Fruit fly (Drosophila melanogaster) whole organism, embryonic: Measurements from ENCODE around the gene vito.

Experiments used
- CG10147 ChIP-seq: fragments of 200-800 bp; sonication (Bioruptor generic); optimal IDR thresholded peaks from 2 replicates; lab custom pipeline; 2019; ENCODE audit warnings: missing biosample characterization, mild to moderate bottlenecking, missing genetic modification characterization, moderate library complexity
- CG10543 ChIP-seq: fragments of 200-800 bp; sonication (Bioruptor generic); optimal IDR thresholded peaks from 3 replicates; lab custom pipeline; 2017; ENCODE audit warnings: missing biosample characterization, mild to moderate bottlenecking, missing genetic modification characterization, moderate library complexity
- CG10959 ChIP-seq: fragments of 200-800 bp; sonication (Bioruptor generic); IDR thresholded peaks from 2 replicates; pipeline ENCODE4 v1.3.6; 2022; ENCODE audit warnings: missing biosample characterization, missing genetic modification characterization
- CG11085 ChIP-seq: fragments of 200-800 bp; sonication (Bioruptor generic); IDR thresholded peaks from 2 replicates; pipeline ENCODE4 v1.3.6; 2022; ENCODE audit warnings: missing biosample characterization, missing genetic modification characterization
- CG11504 ChIP-seq: fragments of 200-800 bp; sonication (Bioruptor generic); optimal IDR thresholded peaks from 3 replicates; lab custom pipeline; 2019; ENCODE audit warnings: missing biosample characterization, mild to moderate bottlenecking, missing genetic modification characterization, moderate library complexity
- CG14965 ChIP-seq: fragments of 200-800 bp; sonication (Bioruptor generic); optimal IDR thresholded peaks from 2 replicates; lab custom pipeline; 2016; ENCODE audit warnings: missing biosample characterization, missing genetic modification characterization, borderline replicate concordance
- CG15073 ChIP-seq: fragments of 200-800 bp; sonication (Bioruptor generic); optimal IDR thresholded peaks from 2 replicates; lab custom pipeline; 2016; ENCODE audit warnings: missing biosample characterization, missing genetic modification characterization
- CG1529 ChIP-seq: fragments of 200-800 bp; sonication (Bioruptor generic); optimal IDR thresholded peaks from 3 replicates; lab custom pipeline; 2018; ENCODE audit warnings: missing biosample characterization, missing genetic modification characterization
- CG15601 ChIP-seq: fragments of 200-800 bp; sonication (Bioruptor generic); optimal IDR thresholded peaks from 3 replicates; lab custom pipeline; 2019; ENCODE audit warnings: missing biosample characterization, mild to moderate bottlenecking, missing genetic modification characterization, moderate library complexity
- CG16779 ChIP-seq: fragments of 200-800 bp; sonication (Bioruptor generic); IDR thresholded peaks from 2 replicates; pipeline ENCODE4 v1.3.6; 2022; ENCODE audit warnings: missing biosample characterization, missing genetic modification characterization
- CG17612 ChIP-seq: fragments of 200-800 bp; sonication (Bioruptor generic); IDR thresholded peaks from 2 replicates; pipeline ENCODE4 v1.3.6; 2022; ENCODE audit warnings: missing biosample characterization, missing genetic modification characterization
- CG17829 ChIP-seq: fragments of 200-800 bp; optimal IDR thresholded peaks from 2 replicates; lab custom pipeline; 2019; ENCODE audit warnings: missing biosample characterization, mild to moderate bottlenecking, missing genetic modification characterization, moderate library complexity
- CG17912 ChIP-seq: fragments of 200-800 bp; sonication (Bioruptor generic); optimal IDR thresholded peaks from 2 replicates; lab custom pipeline; 2018; ENCODE audit warnings: missing biosample characterization, mild to moderate bottlenecking, missing genetic modification characterization
- CG18476 ChIP-seq: fragments of 200-800 bp; sonication (Bioruptor generic); optimal IDR thresholded peaks from 2 replicates; lab custom pipeline; 2016; ENCODE audit warnings: missing biosample characterization, mild to moderate bottlenecking, missing genetic modification characterization
- CG18619 ChIP-seq: fragments of 200-800 bp; sonication (Bioruptor generic); optimal IDR thresholded peaks from 3 replicates; lab custom pipeline; 2017; ENCODE audit warnings: missing biosample characterization, mild to moderate bottlenecking, missing genetic modification characterization
- CG33557 ChIP-seq: fragments of 200-800 bp; sonication (Bioruptor generic); optimal IDR thresholded peaks from 2 replicates; lab custom pipeline; 2019; ENCODE audit warnings: missing biosample characterization, mild to moderate bottlenecking, missing genetic modification characterization, moderate library complexity
- CG4404 ChIP-seq: fragments of 200-800 bp; sonication (Bioruptor generic); IDR thresholded peaks from 2 replicates; pipeline ENCODE4 v1.3.6; 2022; ENCODE audit warnings: missing biosample characterization, missing genetic modification characterization
- CG4820 ChIP-seq: fragments of 200-800 bp; sonication (Bioruptor generic); optimal IDR thresholded peaks from 3 replicates; lab custom pipeline; 2016; ENCODE audit warnings: missing biosample characterization, missing genetic modification characterization
- CG6254 ChIP-seq: fragments of 200-800 bp; sonication (Bioruptor generic); optimal IDR thresholded peaks from 3 replicates; lab custom pipeline; 2017; ENCODE audit warnings: mild to moderate bottlenecking, missing biosample characterization, missing genetic modification reagents, missing genetic modification characterization
- CG6854 ChIP-seq: fragments of 200-800 bp; sonication (Bioruptor generic); optimal IDR thresholded peaks from 3 replicates; lab custom pipeline; 2017; ENCODE audit warnings: missing biosample characterization, mild to moderate bottlenecking, missing genetic modification characterization
- CG7556 ChIP-seq: fragments of 200-800 bp; sonication (Bioruptor generic); optimal IDR thresholded peaks from 2 replicates; lab custom pipeline; 2017; ENCODE audit warnings: missing biosample characterization, mild to moderate bottlenecking, missing genetic modification characterization
- CG8290 ChIP-seq, 3 experiments: fragments of 200-800 bp; sonication (Bioruptor generic); optimal IDR thresholded peaks; 2 replicates each; lab custom pipeline; 2016 to 2019; ENCODE audit warnings: missing biosample characterization in 3 of 3, missing genetic modification characterization in 3 of 3, mild to moderate bottlenecking in 2 of 3, moderate library complexity in 1 of 3
- Camta ChIP-seq: fragments of 200-800 bp; sonication (Bioruptor generic); optimal IDR thresholded peaks from 2 replicates; lab custom pipeline; 2016; ENCODE audit warnings: missing biosample characterization, missing genetic modification characterization
- D19A ChIP-seq: fragments of 200-800 bp; optimal IDR thresholded peaks from 3 replicates; lab custom pipeline; 2019; ENCODE audit warnings: missing biosample characterization, mild to moderate bottlenecking, missing genetic modification characterization, moderate library complexity
- Deaf1 ChIP-seq: fragments of 200-800 bp; optimal IDR thresholded peaks from 3 replicates; lab custom pipeline; 2019; ENCODE audit warnings: missing biosample characterization, mild to moderate bottlenecking, missing genetic modification characterization, moderate library complexity
- Dll ChIP-seq: fragments of 200-800 bp; sonication (Bioruptor generic); IDR thresholded peaks from 4 replicates; pipeline ENCODE4 v1.3.6; 2022; ENCODE audit warnings: missing biosample characterization, missing genetic modification characterization; ENCODE audit not compliant: partially characterized antibody
- H15 ChIP-seq: fragments of 200-800 bp; sonication (Bioruptor generic); IDR thresholded peaks from 3 replicates; pipeline ENCODE4 v1.3.6; 2022; ENCODE audit warnings: missing biosample characterization, missing genetic modification characterization
- HLHmδ ChIP-seq: fragments of 200-800 bp; sonication (Bioruptor generic); optimal IDR thresholded peaks from 2 replicates; lab custom pipeline; 2018; ENCODE audit warnings: missing biosample characterization, mild to moderate bottlenecking, missing genetic modification characterization, moderate library complexity
- Hand ChIP-seq: fragments of 200-800 bp; sonication (Bioruptor generic); optimal IDR thresholded peaks from 2 replicates; lab custom pipeline; 2017; ENCODE audit warnings: mild to moderate bottlenecking, missing biosample characterization, missing genetic modification reagents, missing genetic modification characterization
- HmgZ ChIP-seq: fragments of 200-800 bp; sonication (Bioruptor generic); optimal IDR thresholded peaks from 2 replicates; lab custom pipeline; 2018; ENCODE audit warnings: missing biosample characterization, mild to moderate bottlenecking, missing genetic modification characterization
- Pdp1 ChIP-seq, 2 experiments: fragments of 200-800 bp; sonication (Bioruptor generic); optimal IDR thresholded peaks; 3 replicates each; lab custom pipeline; 2016; ENCODE audit warnings: missing biosample characterization in 2 of 2, missing genetic modification characterization in 2 of 2, mild to moderate bottlenecking in 1 of 2, moderate library complexity in 1 of 2
- Sox102F ChIP-seq: fragments of 200-800 bp; sonication (Bioruptor generic); optimal IDR thresholded peaks from 2 replicates; lab custom pipeline; 2018; ENCODE audit warnings: missing biosample characterization, mild to moderate bottlenecking, missing genetic modification characterization, moderate library complexity
- Usf ChIP-seq: fragments of 200-800 bp; sonication (Bioruptor generic); optimal IDR thresholded peaks from 2 replicates; lab custom pipeline; 2017; ENCODE audit warnings: missing genotype, missing biosample characterization, missing genetic modification characterization
- Xrp1 ChIP-seq: fragments of 200-800 bp; sonication (Bioruptor generic); IDR thresholded peaks from 2 replicates; pipeline ENCODE4 v1.3.6; 2022; ENCODE audit warnings: missing biosample characterization, missing genetic modification characterization
- ab ChIP-seq: fragments of 200-800 bp; sonication (Bioruptor generic); optimal IDR thresholded peaks from 2 replicates; lab custom pipeline; 2016; ENCODE audit warnings: missing biosample characterization, missing genetic modification characterization
- bowl ChIP-seq: fragments of 200-800 bp; sonication (Bioruptor generic); IDR thresholded peaks from 2 replicates; pipeline ENCODE4 v1.3.6; 2022; ENCODE audit warnings: missing biosample characterization, missing genetic modification characterization
- cad ChIP-seq: fragments of >200 bp; optimal IDR thresholded peaks from 2 replicates; lab custom pipeline; 2017; ENCODE audit warnings: missing biosample characterization, missing genetic modification characterization
- cato ChIP-seq: fragments of 200-800 bp; sonication (Bioruptor generic); optimal IDR thresholded peaks from 2 replicates; lab custom pipeline; 2016; ENCODE audit warnings: missing biosample characterization, missing genetic modification characterization, borderline replicate concordance
- crol ChIP-seq: fragments of 200-800 bp; sonication (Bioruptor generic); IDR thresholded peaks from 2 replicates; pipeline ENCODE4 v1.3.6; 2022; ENCODE audit warnings: missing biosample characterization, missing genetic modification characterization
- dmrt11E ChIP-seq: fragments of 200-800 bp; sonication (Bioruptor generic); optimal IDR thresholded peaks from 3 replicates; lab custom pipeline; 2018; ENCODE audit warnings: missing biosample characterization, mild to moderate bottlenecking, missing genetic modification characterization, moderate library complexity
- dpn ChIP-seq, 2 experiments: fragments of 200-800 bp; sonication (Bioruptor generic); optimal IDR thresholded peaks; 3 replicates each; lab custom pipeline; 2016; ENCODE audit warnings: missing biosample characterization in 2 of 2, missing genetic modification characterization in 2 of 2
- insv ChIP-seq, 2 experiments: fragments of 200-800 bp; sonication (Bioruptor generic); optimal IDR thresholded peaks; 3 replicates each; lab custom pipeline; 2016 to 2018; ENCODE audit warnings: missing biosample characterization in 2 of 2, missing genetic modification characterization in 2 of 2
- jumu ChIP-seq: fragments of 200-800 bp; sonication (Bioruptor generic); optimal IDR thresholded peaks from 3 replicates; lab custom pipeline; 2016; ENCODE audit warnings: missing biosample characterization, missing genetic modification characterization
- kah ChIP-seq: fragments of 200-800 bp; sonication (Bioruptor generic); optimal IDR thresholded peaks from 2 replicates; lab custom pipeline; 2018; ENCODE audit warnings: missing biosample characterization, mild to moderate bottlenecking, missing genetic modification characterization
- kay ChIP-seq: fragments of 200-800 bp; sonication (Bioruptor generic); optimal IDR thresholded peaks from 2 replicates; lab custom pipeline; 2016; ENCODE audit warnings: missing biosample characterization, missing genetic modification characterization
- mirr ChIP-seq: fragments of 200-800 bp; sonication (Bioruptor generic); optimal IDR thresholded peaks from 3 replicates; lab custom pipeline; 2018; ENCODE audit warnings: missing biosample characterization, mild to moderate bottlenecking, missing genetic modification characterization
- seq ChIP-seq: fragments of 200-800 bp; sonication (Bioruptor generic); IDR thresholded peaks from 2 replicates; pipeline ENCODE4 v1.3.6; 2022; ENCODE audit warnings: missing biosample characterization, missing genetic modification characterization
- sob ChIP-seq: fragments of 200-800 bp; sonication (Bioruptor generic); IDR thresholded peaks from 2 replicates; pipeline ENCODE4 v1.3.6; 2022; ENCODE audit warnings: missing biosample characterization, missing genetic modification characterization
- tll ChIP-seq, 2 experiments: fragments of 200-800 bp in 1 of 2; fragments of >200 bp in 1 of 2; sonication (Bioruptor generic) in 1 of 2; optimal IDR thresholded peaks; 2 replicates each; lab custom pipeline; 2017 to 2019; ENCODE audit warnings: missing biosample characterization in 2 of 2, missing genetic modification characterization in 2 of 2, mild to moderate bottlenecking in 1 of 2, moderate library complexity in 1 of 2
- tup ChIP-seq: fragments of 200-800 bp; sonication (Bioruptor generic); optimal IDR thresholded peaks from 2 replicates; lab custom pipeline; 2016; ENCODE audit warnings: missing biosample characterization, mild to moderate bottlenecking, missing genetic modification characterization, moderate library complexity
- zfh2 ChIP-seq: fragments of 200-800 bp; sonication (Bioruptor generic); optimal IDR thresholded peaks from 2 replicates; lab custom pipeline; 2016; ENCODE audit warnings: missing biosample characterization, missing genetic modification characterization

vito gene

DNA sequence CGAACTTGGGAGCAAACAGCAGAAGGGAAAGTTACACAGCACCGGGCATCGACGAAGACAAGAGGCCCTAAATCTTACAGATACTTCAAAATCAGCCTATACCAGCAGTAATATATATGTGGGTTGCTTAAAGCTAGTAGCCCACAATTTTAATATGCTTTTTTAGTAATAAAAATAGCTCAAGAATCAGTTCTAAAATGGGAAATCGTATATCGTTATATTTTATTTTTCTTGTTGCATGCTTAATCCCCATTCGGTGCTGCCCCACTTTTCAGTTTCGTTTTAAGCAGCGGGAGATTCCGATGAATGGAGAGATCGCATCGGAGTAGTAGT lies 30.9 kb upstream of the vito start (continued):
- TF ChIP-seq dmrt11E (tag; lab: Kevin White, UChicago) (no peak), insv (GFP tag; optimal IDR thresholded peaks at IDR 0.05; lab: Kevin White, UChicago) (no peak), CG15073 (GFP tag; lab: Kevin White, UChicago) (no peak), CG7556 (GFP tag; lab: Kevin White, UChicago) (no peak), CG18619 (GFP tag; lab: Kevin White, UChicago) (no peak), tup (GFP tag; lab: Kevin White, UChicago) (no peak), Sox102F (GFP tag; lab: Kevin White, UChicago) (peak; percentile 14), Xrp1 (GFP tag; lab: Robert Waterston, UW) (0 out of 2 replicates have a peak, but pooled peaks have one; percentile 9), CG10959 (GFP tag; lab: Robert Waterston, UW) (no peak), kah (GFP tag; lab: Kevin White, UChicago) (no peak), jumu (GFP tag; lab: Kevin White, UChicago) (no peak), Camta (no peak), kay (no peak), Usf (GFP tag; lab: Kevin White, UChicago) (no peak), HLHmδ (GFP tag; lab: Kevin White, UChicago) (no peak), CG14965 (GFP tag; lab: Kevin White, UChicago) (no peak), CG17912 (GFP tag; lab: Kevin White, UChicago) (no peak), CG11085 (no peak), CG4404 (GFP tag; lab: Robert Waterston, UW) (0 out of 2 replicates have a peak, but pooled peaks have one; percentile 10), tll (GFP tag; optimal IDR thresholded peaks at IDR 0.05; lab: Kevin White, UChicago) (no peak), HmgZ (tag; lab: Kevin White, UChicago) (no peak), CG4820 (no peak), CG8290 (GFP tag; optimal IDR thresholded peaks at IDR 0.05; lab: Kevin White, UChicago) (no peak), CG8290 (tag; optimal IDR thresholded peaks at IDR 0.05; lab: Kevin White, UChicago) (no peak), CG10147 (no peak), Hand (GFP tag; lab: Kevin White, UChicago) (no peak), sob (peak; percentile 21; the same call in 1 of the 2 replicates), cad (GFP tag; lab: Kevin White, UChicago) (no peak), zfh2 (peak; percentile 42), CG11504 (tag; lab: Kevin White, UChicago) (peak; percentile 63), crol (GFP tag; lab: Robert Waterston, UW) (no peak), H15 (no peak), ab (no peak), CG17612 (GFP tag; lab: Robert Waterston, UW) (no peak), Pdp1 (GFP tag; optimal IDR thresholded peaks at IDR 0.05; lab: Kevin White, UChicago) (peak; percentile 4 to 43), Dll (GFP tag; lab: Robert Waterston, UW) (no peak), Deaf1 (tag; lab: Kevin White, UChicago) (no peak), cato (GFP tag; lab: Kevin White, UChicago) (no peak), bowl (GFP tag; lab: Robert Waterston, UW) (no peak), CG16779 (no peak), mirr (GFP tag; lab: Kevin White, UChicago) (no peak), D19A (peak; percentile 71), CG33557 (GFP tag; lab: Kevin White, UChicago) (no peak), seq (no peak), CG17829 (tag; lab: Kevin White, UChicago) (no peak), CG10543 (GFP tag; lab: Kevin White, UChicago) (no peak), CG6854 (GFP tag; lab: Kevin White, UChicago) (no peak), CG1529 (no peak), dpn (GFP tag; optimal IDR thresholded peaks at IDR 0.05; lab: Kevin White, UChicago) (no peak), CG6254 (GFP tag; lab: Kevin White, UChicago) (no peak), CG18476 (GFP tag; lab: Kevin White, UChicago) (no peak), CG15601 (tag; lab: Kevin White, UChicago) (no peak)
